Worm (Caenorhabditis elegans) whole organism, L3 larva: ENCODE data around the gene cpna-1.

Source experiments
- ZK546.5 ChIP-seq: sonication (generic microtip); optimal IDR thresholded peaks from 2 replicates; lab custom pipeline; 2017; ENCODE audit warnings: missing biosample characterization, missing genetic modification characterization
- ceh-28 ChIP-seq: fragments of 150-350 bp; optimal IDR thresholded peaks from 2 replicates; lab custom pipeline; 2014; ENCODE audit warnings: missing biosample characterization, missing genetic modification reagents, missing genetic modification characterization
- ceh-82 ChIP-seq: fragments of 150-350 bp; optimal IDR thresholded peaks from 2 replicates; lab custom pipeline; 2014; ENCODE audit warnings: missing biosample characterization, missing genetic modification characterization
- snpc-4 ChIP-seq: fragments of 150-350 bp; optimal IDR thresholded peaks from 2 replicates; lab custom pipeline; 2014; ENCODE audit warnings: missing biosample characterization, missing genetic modification characterization
- unc-62 ChIP-seq: fragments of 150-350 bp; sonication (generic microtip); optimal IDR thresholded peaks from 4 replicates; lab custom pipeline; 2014; ENCODE audit warnings: missing biosample characterization, missing genetic modification reagents, missing genetic modification characterization

- TF ChIP-seq ceh-82 (tag; lab: Kevin White, UChicago): no peak
- TF ChIP-seq snpc-4 (tag; lab: Kevin White, UChicago): no peak
- TF ChIP-seq ZK546.5 (tag; lab: Kevin White, UChicago): no peak
- no peak for TF ChIP-seq ceh-28 (tag; lab: Kevin White, UChicago)
- TF ChIP-seq unc-62 (GFP tag; lab: Kevin White, UChicago): no peak
Observed at ce11 chrII:4146039-4146438, 40.4 kb upstream of the cpna-1 start, which contains the start of gene F56D3.1.
